Fruit fly (Drosophila melanogaster) whole organism, embryonic: ENCODE data around the gene IKKbeta.
A peak's percentile ranks its signal among the peaks of the same experiment; 100 is the strongest.

Source experiments
- Atf3 ChIP-seq: fragments of 200-800 bp; sonication (Bioruptor generic); optimal IDR thresholded peaks from 3 replicates; lab custom pipeline; 2016; ENCODE audit warnings: missing biosample characterization, missing genetic modification characterization
- CG11085 ChIP-seq: fragments of 200-800 bp; sonication (Bioruptor generic); IDR thresholded peaks from 2 replicates; pipeline ENCODE4 v1.3.6; 2022; ENCODE audit warnings: missing biosample characterization, missing genetic modification characterization
- CG11093 ChIP-seq: fragments of 200-800 bp; sonication (Bioruptor generic); IDR thresholded peaks from 3 replicates; pipeline ENCODE4 v1.3.6; 2022; ENCODE audit warnings: missing biosample characterization, missing genetic modification characterization
- CG11504 ChIP-seq: fragments of 200-800 bp; sonication (Bioruptor generic); optimal IDR thresholded peaks from 3 replicates; lab custom pipeline; 2019; ENCODE audit warnings: missing biosample characterization, mild to moderate bottlenecking, missing genetic modification characterization, moderate library complexity
- CG11723 ChIP-seq: fragments of 200-800 bp; sonication (Bioruptor generic); optimal IDR thresholded peaks from 2 replicates; lab custom pipeline; 2017; ENCODE audit warnings: missing biosample characterization, mild to moderate bottlenecking, missing genetic modification characterization
- CG12744 ChIP-seq: fragments of 200-800 bp; sonication (Bioruptor generic); optimal IDR thresholded peaks from 2 replicates; lab custom pipeline; 2016; ENCODE audit warnings: missing biosample characterization, missing genetic modification characterization
- CG13424 ChIP-seq: fragments of 200-800 bp; sonication (Bioruptor generic); optimal IDR thresholded peaks from 2 replicates; lab custom pipeline; 2019; ENCODE audit warnings: missing biosample characterization, mild to moderate bottlenecking, missing genetic modification characterization, moderate library complexity
- CG15073 ChIP-seq: fragments of 200-800 bp; sonication (Bioruptor generic); optimal IDR thresholded peaks from 2 replicates; lab custom pipeline; 2016; ENCODE audit warnings: missing biosample characterization, missing genetic modification characterization
- CG1529 ChIP-seq: fragments of 200-800 bp; sonication (Bioruptor generic); optimal IDR thresholded peaks from 3 replicates; lab custom pipeline; 2018; ENCODE audit warnings: missing biosample characterization, missing genetic modification characterization
- CG15696 ChIP-seq: fragments of 200-800 bp; sonication (Bioruptor generic); optimal IDR thresholded peaks from 2 replicates; lab custom pipeline; 2019; ENCODE audit warnings: missing biosample characterization, mild to moderate bottlenecking, missing genetic modification characterization, moderate library complexity
- CG16863 ChIP-seq: fragments of 200-800 bp; sonication (Bioruptor generic); optimal IDR thresholded peaks from 3 replicates; lab custom pipeline; 2016; ENCODE audit warnings: missing biosample characterization, missing genetic modification characterization
- CG17328 ChIP-seq: fragments of 200-800 bp; sonication (Bioruptor generic); IDR thresholded peaks from 2 replicates; pipeline ENCODE4 v1.3.6; 2022; ENCODE audit warnings: missing biosample characterization, missing genetic modification characterization
- CG17385 ChIP-seq: fragments of 200-800 bp; sonication (Bioruptor generic); optimal IDR thresholded peaks from 3 replicates; lab custom pipeline; 2018; ENCODE audit warnings: missing biosample characterization, mild to moderate bottlenecking, missing genetic modification characterization
- CG2712 ChIP-seq: fragments of 200-800 bp; optimal IDR thresholded peaks from 3 replicates; lab custom pipeline; 2019; ENCODE audit warnings: missing biosample characterization, mild to moderate bottlenecking, missing genetic modification characterization, moderate library complexity
- CG2875 ChIP-seq: fragments of 200-800 bp; sonication (Bioruptor generic); optimal IDR thresholded peaks from 2 replicates; lab custom pipeline; 2017; ENCODE audit warnings: missing biosample characterization, mild to moderate bottlenecking, missing genetic modification characterization, missing genetic modification reagents
- CG4328 ChIP-seq: fragments of 200-800 bp; sonication (Bioruptor generic); optimal IDR thresholded peaks from 3 replicates; lab custom pipeline; 2017; ENCODE audit warnings: missing biosample characterization, missing genetic modification reagents, missing genetic modification characterization
- CG4404 ChIP-seq: fragments of 200-800 bp; sonication (Bioruptor generic); IDR thresholded peaks from 2 replicates; pipeline ENCODE4 v1.3.6; 2022; ENCODE audit warnings: missing biosample characterization, missing genetic modification characterization
- CG6654 ChIP-seq: fragments of 200-800 bp; sonication (Bioruptor generic); optimal IDR thresholded peaks from 2 replicates; lab custom pipeline; 2017; ENCODE audit warnings: missing biosample characterization, mild to moderate bottlenecking, missing genetic modification characterization
- CG6765 ChIP-seq: fragments of 200-800 bp; sonication (Bioruptor generic); optimal IDR thresholded peaks from 3 replicates; lab custom pipeline; 2017; ENCODE audit warnings: missing biosample characterization, mild to moderate bottlenecking, missing genetic modification characterization
- CG7357 ChIP-seq: fragments of 200-800 bp; sonication (Bioruptor generic); IDR thresholded peaks from 3 replicates; pipeline ENCODE4 v1.3.6; 2022; ENCODE audit warnings: missing biosample characterization, missing genetic modification characterization
- CG7928 ChIP-seq: fragments of 200-800 bp; sonication (Bioruptor generic); optimal IDR thresholded peaks from 2 replicates; lab custom pipeline; 2017; ENCODE audit warnings: missing biosample characterization, mild to moderate bottlenecking, missing genetic modification characterization
- CG8089 ChIP-seq: fragments of 200-800 bp; sonication (Bioruptor generic); optimal IDR thresholded peaks from 3 replicates; lab custom pipeline; 2016; ENCODE audit warnings: missing biosample characterization, missing genetic modification characterization
- CG8359 ChIP-seq: fragments of 200-800 bp; sonication (Bioruptor generic); optimal IDR thresholded peaks from 2 replicates; lab custom pipeline; 2017; ENCODE audit warnings: missing biosample characterization, mild to moderate bottlenecking, missing genetic modification characterization, borderline replicate concordance
- Camta ChIP-seq: fragments of 200-800 bp; sonication (Bioruptor generic); optimal IDR thresholded peaks from 2 replicates; lab custom pipeline; 2016; ENCODE audit warnings: missing biosample characterization, missing genetic modification characterization
- Hmr ChIP-seq: fragments of 200-800 bp; sonication (Bioruptor generic); optimal IDR thresholded peaks from 3 replicates; lab custom pipeline; 2017; ENCODE audit warnings: mild to moderate bottlenecking, missing biosample characterization, missing genetic modification reagents, missing genetic modification characterization
- Hsf ChIP-seq: fragments of 200-800 bp; sonication (Bioruptor generic); optimal IDR thresholded peaks from 3 replicates; lab custom pipeline; 2016; ENCODE audit warnings: missing biosample characterization, missing genetic modification characterization
- MTF-1 ChIP-seq: fragments of 200-800 bp; sonication (Bioruptor generic); optimal IDR thresholded peaks from 2 replicates; lab custom pipeline; 2018; ENCODE audit warnings: missing biosample characterization, mild to moderate bottlenecking, missing genetic modification characterization, borderline replicate concordance
- Med ChIP-seq: fragments of 200-800 bp; sonication (Bioruptor generic); peaks from one replicate; lab custom pipeline; 2016; ENCODE audit warnings: missing biosample characterization, missing genetic modification characterization, mild to moderate bottlenecking, inconsistent platforms, moderate library complexity
- Myb ChIP-seq: fragments of 200-800 bp; sonication (Bioruptor generic); optimal IDR thresholded peaks from 2 replicates; lab custom pipeline; 2016; ENCODE audit warnings: missing biosample characterization, missing genetic modification characterization
- Rfx ChIP-seq: fragments of 200-800 bp; sonication (Bioruptor generic); IDR thresholded peaks from 2 replicates; pipeline ENCODE4 v1.3.6; 2022; ENCODE audit warnings: missing biosample characterization, missing genetic modification characterization
- Ssrp ChIP-seq: fragments of 200-800 bp; sonication (Bioruptor generic); optimal IDR thresholded peaks from 2 replicates; lab custom pipeline; 2018; ENCODE audit warnings: missing biosample characterization, mild to moderate bottlenecking, missing genetic modification characterization, moderate library complexity
- Xrp1 ChIP-seq: fragments of 200-800 bp; sonication (Bioruptor generic); IDR thresholded peaks from 2 replicates; pipeline ENCODE4 v1.3.6; 2022; ENCODE audit warnings: missing biosample characterization, missing genetic modification characterization
- ab ChIP-seq: fragments of 200-800 bp; sonication (Bioruptor generic); optimal IDR thresholded peaks from 2 replicates; lab custom pipeline; 2016; ENCODE audit warnings: missing biosample characterization, missing genetic modification characterization
- ato ChIP-seq: fragments of 200-800 bp; sonication (Bioruptor generic); IDR thresholded peaks from 2 replicates; pipeline ENCODE4 v1.3.6; 2022; ENCODE audit warnings: missing biosample characterization, missing genetic modification characterization; ENCODE audit not compliant: partially characterized antibody
- bab2 ChIP-seq: fragments of 200-800 bp; sonication (Bioruptor generic); optimal IDR thresholded peaks from 2 replicates; lab custom pipeline; 2016; ENCODE audit warnings: missing biosample characterization, missing genetic modification characterization
- cg ChIP-seq: fragments of 200-800 bp; sonication (Bioruptor generic); optimal IDR thresholded peaks from 3 replicates; lab custom pipeline; 2019; ENCODE audit warnings: missing biosample characterization, mild to moderate bottlenecking, missing genetic modification characterization, moderate library complexity
- chm ChIP-seq: fragments of 200-800 bp; sonication (Bioruptor generic); IDR thresholded peaks from 2 replicates; pipeline ENCODE4 v1.3.6; 2022; ENCODE audit warnings: missing biosample characterization, missing genetic modification characterization
- dmrt11E ChIP-seq: fragments of 200-800 bp; sonication (Bioruptor generic); optimal IDR thresholded peaks from 3 replicates; lab custom pipeline; 2018; ENCODE audit warnings: missing biosample characterization, mild to moderate bottlenecking, missing genetic modification characterization, moderate library complexity
- ems ChIP-seq: fragments of 200-800 bp; sonication (Bioruptor generic); optimal IDR thresholded peaks from 3 replicates; lab custom pipeline; 2016; ENCODE audit warnings: missing biosample characterization, missing genetic modification characterization
- fd64A ChIP-seq: fragments of 200-800 bp; sonication (Bioruptor generic); optimal IDR thresholded peaks from 3 replicates; lab custom pipeline; 2018; ENCODE audit warnings: missing biosample characterization, mild to moderate bottlenecking, missing genetic modification characterization
- fd96Cb ChIP-seq: fragments of 200-800 bp; sonication (Bioruptor generic); optimal IDR thresholded peaks from 2 replicates; lab custom pipeline; 2018; ENCODE audit warnings: missing biosample characterization, mild to moderate bottlenecking, missing genetic modification characterization, moderate library complexity
- ham ChIP-seq: fragments of 200-800 bp; sonication (Bioruptor generic); IDR thresholded peaks from 2 replicates; pipeline ENCODE4 v1.3.6; 2022; ENCODE audit warnings: missing biosample characterization, missing genetic modification characterization
- mirr ChIP-seq: fragments of 200-800 bp; sonication (Bioruptor generic); optimal IDR thresholded peaks from 3 replicates; lab custom pipeline; 2018; ENCODE audit warnings: missing biosample characterization, mild to moderate bottlenecking, missing genetic modification characterization
- oc ChIP-seq: fragments of 200-800 bp; sonication (Bioruptor generic); optimal IDR thresholded peaks from 2 replicates; lab custom pipeline; 2018; ENCODE audit warnings: missing biosample characterization, mild to moderate bottlenecking, missing genetic modification characterization, moderate library complexity
- onecut ChIP-seq: fragments of 200-800 bp; sonication (Bioruptor generic); IDR thresholded peaks from 2 replicates; pipeline ENCODE4 v1.3.6; 2022; ENCODE audit warnings: missing biosample characterization, missing genetic modification characterization
- pnt ChIP-seq: fragments of 200-800 bp; sonication (Bioruptor generic); optimal IDR thresholded peaks from 3 replicates; lab custom pipeline; 2016; ENCODE audit warnings: missing biosample characterization, missing genetic modification characterization
- sens-2 ChIP-seq: fragments of 200-800 bp; sonication (Bioruptor generic); IDR thresholded peaks from 2 replicates; pipeline ENCODE4 v1.3.6; 2022; ENCODE audit warnings: missing biosample characterization, missing genetic modification characterization
- toy ChIP-seq: fragments of 200-800 bp; sonication (Bioruptor generic); IDR thresholded peaks from 2 replicates; pipeline ENCODE4 v1.3.6; 2022; ENCODE audit warnings: missing biosample characterization, missing genetic modification characterization
- vfl ChIP-seq: fragments of 200-800 bp; sonication (Bioruptor generic); optimal IDR thresholded peaks from 2 replicates; lab custom pipeline; 2016; ENCODE audit warnings: missing biosample characterization, missing genetic modification characterization
- wor ChIP-seq: fragments of 200-800 bp; sonication (Bioruptor generic); IDR thresholded peaks from 2 replicates; pipeline ENCODE4 v1.3.6; 2022; ENCODE audit warnings: missing biosample characterization, missing genetic modification characterization
- zfh1 ChIP-seq: fragments of 200-800 bp; sonication (Bioruptor generic); IDR thresholded peaks from 3 replicates; pipeline ENCODE4 v1.3.6; 2022; ENCODE audit warnings: missing biosample characterization, missing genetic modification characterization

The IKKbeta gene

DNA sequence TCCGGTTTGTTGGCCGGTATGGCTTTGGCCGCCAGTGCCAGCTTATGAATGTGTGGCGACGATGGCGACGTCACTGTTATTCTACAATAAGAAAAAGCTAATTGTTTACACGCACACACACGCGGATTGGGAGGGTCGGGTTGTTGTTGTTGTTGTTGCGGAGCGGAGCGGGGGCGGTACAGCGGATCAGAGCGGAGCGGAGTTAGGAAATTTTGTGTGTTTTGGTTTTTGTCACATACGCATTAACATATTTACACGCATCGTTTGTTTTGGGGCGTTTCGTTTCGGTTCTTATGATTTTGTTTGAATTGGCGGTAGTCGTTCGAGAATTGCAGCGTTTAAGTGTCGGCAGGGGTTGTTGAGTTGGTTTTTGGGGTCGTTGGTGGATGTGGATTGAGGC is 20.0 kb upstream of the IKKbeta start (continued):
- TF ChIP-seq CG8359 (GFP tag; lab: Kevin White, UChicago) (peak; percentile 54), CG6654 (GFP tag; lab: Kevin White, UChicago) (peak; percentile 3), onecut (GFP tag; lab: Robert Waterston, UW) (peak; percentile 55; the same call in 1 of the 2 replicates), vfl (GFP tag; lab: Kevin White, UChicago) (no peak), MTF-1 (GFP tag; lab: Kevin White, UChicago) (peak; percentile 6), CG4328 (no peak), Hmr (no peak), oc (tag; lab: Kevin White, UChicago) (peak; percentile 73), toy (no peak), CG6765 (GFP tag; lab: Kevin White, UChicago) (peak; percentile 24), CG17328 (GFP tag; lab: Robert Waterston, UW) (0 out of 2 replicates have a peak, but pooled peaks have one; percentile 7), bab2 (GFP tag; lab: Kevin White, UChicago) (peak; percentile 48), CG2712 (no peak), CG15073 (GFP tag; lab: Kevin White, UChicago) (no peak), Hsf (GFP tag; lab: Kevin White, UChicago) (peak; percentile 11), sens-2 (GFP tag; lab: Robert Waterston, UW) (no peak), Rfx (peak; percentile 47; the same call in 1 of the 2 replicates), CG12744 (GFP tag; lab: Kevin White, UChicago) (no peak), Xrp1 (GFP tag; lab: Robert Waterston, UW) (peak; percentile 75), CG7357 (0 out of 3 replicates have a peak, but pooled peaks have one; percentile 23), CG11504 (peak; percentile 52), pnt (GFP tag; lab: Kevin White, UChicago) (no peak), fd96Cb (tag; lab: Kevin White, UChicago) (no peak), Ssrp (tag; lab: Kevin White, UChicago) (no peak), CG11723 (GFP tag; lab: Kevin White, UChicago) (peak; percentile 42), CG11085 (0 out of 2 replicates have a peak, but pooled peaks have one; percentile 29), Camta (GFP tag; lab: Kevin White, UChicago) (no peak), CG8089 (GFP tag; lab: Kevin White, UChicago) (no peak), mirr (GFP tag; lab: Kevin White, UChicago) (peak; percentile 54), ato (no peak), CG16863 (GFP tag; lab: Kevin White, UChicago) (peak; percentile 41), Med (GFP tag; lab: Kevin White, UChicago) (peak; percentile 76), cg (GFP tag; lab: Kevin White, UChicago) (peak; percentile 58), CG4404 (GFP tag; lab: Robert Waterston, UW) (no peak), CG1529 (GFP tag; lab: Kevin White, UChicago) (no peak), dmrt11E (peak; percentile 43), CG11093 (GFP tag; lab: Robert Waterston, UW) (no peak), ab (GFP tag; lab: Kevin White, UChicago) (no peak), CG15696 (peak; percentile 38), CG17385 (GFP tag; lab: Kevin White, UChicago) (peak; percentile 41), chm (peak; percentile 41; the same call in 1 of the 2 replicates), wor (no peak), CG7928 (GFP tag; lab: Kevin White, UChicago) (no peak), CG13424 (peak; percentile 42), ems (no peak), Myb (GFP tag; lab: Kevin White, UChicago) (peak; percentile 5), ham (no peak), Atf3 (GFP tag; lab: Kevin White, UChicago) (no peak), fd64A (GFP tag; lab: Kevin White, UChicago) (peak; percentile 53), zfh1 (GFP tag; lab: Robert Waterston, UW) (peak; percentile 45; the same call in 1 of the 3 replicates), CG2875 (GFP tag; lab: Kevin White, UChicago) (peak; percentile 69)
